Fruit fly (Drosophila melanogaster): ENCODE data around the gene CG13046.

Gene CG13046

DNA sequence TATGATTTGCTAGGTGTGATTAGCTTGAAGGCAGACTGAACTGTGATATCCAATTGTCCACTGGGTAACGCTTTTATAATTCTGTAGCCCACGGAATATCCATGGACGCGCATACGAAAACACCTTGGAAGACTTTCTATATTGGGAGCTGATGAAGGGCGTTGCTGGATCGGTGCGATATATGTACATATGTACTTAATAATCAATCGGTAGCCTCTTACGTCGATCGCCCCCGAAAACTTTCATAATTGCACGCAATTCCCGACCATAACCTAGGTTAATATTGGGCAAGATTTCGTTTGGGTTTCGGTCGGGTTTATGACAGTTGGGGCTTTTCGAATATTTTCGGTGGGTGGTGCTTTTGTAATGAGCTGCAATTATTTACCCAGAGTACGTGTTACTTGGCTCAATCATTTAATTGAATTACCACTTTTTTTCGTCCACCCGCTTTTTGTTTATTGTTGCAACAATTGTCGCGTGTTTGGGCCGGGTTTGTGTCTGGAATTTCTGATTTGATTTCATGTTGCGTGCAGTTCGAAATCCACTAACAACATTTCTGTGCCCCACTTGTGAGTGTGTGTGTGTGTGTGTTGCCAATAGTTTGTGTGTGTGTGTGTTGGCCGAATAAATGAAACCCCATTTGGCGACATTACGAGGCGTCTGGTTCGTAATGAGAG is 6.2 kb downstream of the CG13046 start, which contains the start of gene CG13049:
Gene CG13049, minus strand, starts transcription at position 51 of the 677 bp plus-strand sequence.
- TF ChIP-seq cnc (optimal IDR thresholded peaks at IDR 0.05) (no peak), toe (GFP tag; optimal IDR thresholded peaks at IDR 0.05) (no peak), kay (GFP tag; ENCODE audit: borderline replicate concordance) (no peak), bab1 (GFP tag; optimal IDR thresholded peaks at IDR 0.05) (no peak), CG7045 (GFP tag; optimal IDR thresholded peaks at IDR 0.05) (no peak), Mnt (GFP tag; optimal IDR thresholded peaks at IDR 0.05) (no peak), CG5204 (GFP tag; optimal IDR thresholded peaks at IDR 0.05) (no peak), ovo (GFP tag; optimal IDR thresholded peaks at IDR 0.05) (no peak), cic (GFP tag; optimal IDR thresholded peaks at IDR 0.05) (no peak), Crg-1 (GFP tag; optimal IDR thresholded peaks at IDR 0.05) (no peak), pad (GFP tag; optimal IDR thresholded peaks at IDR 0.05) (no peak), CG11617 (GFP tag; optimal IDR thresholded peaks at IDR 0.05) (no peak), Clk (GFP tag; optimal IDR thresholded peaks at IDR 0.05) (no peak)

DNA sequence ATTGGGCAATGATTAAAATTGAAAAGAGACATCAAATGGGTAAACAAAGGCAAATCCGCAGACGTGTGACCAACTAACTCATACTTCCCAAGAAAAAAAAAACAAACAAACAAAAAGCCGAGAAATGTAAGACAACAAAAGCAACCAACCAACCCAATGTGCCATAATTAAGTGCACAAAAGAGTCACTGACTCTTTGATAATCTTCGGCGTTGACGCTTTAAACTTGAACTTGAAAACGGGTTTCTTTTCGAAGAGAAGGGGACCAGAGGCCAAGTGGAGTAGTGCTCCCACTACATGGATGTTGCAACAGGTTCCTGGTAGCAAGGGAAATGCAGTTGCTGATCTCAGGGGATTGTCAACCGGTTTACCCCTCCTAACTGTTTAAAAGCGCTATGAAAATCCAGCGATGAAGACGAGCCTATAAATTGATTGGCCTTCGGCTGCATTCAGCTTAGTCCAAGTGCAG is 8.2 kb downstream of the CG13046 start, which contains the start of gene CG13064:
Gene CG13064, plus strand, starts transcription at position 418 of the 468 bp plus-strand sequence.
- TF ChIP-seq bab1 (GFP tag; optimal IDR thresholded peaks at IDR 0.05) (no peak), CG14711 (tag; optimal IDR thresholded peaks at IDR 0.05) (no peak), Crg-1 (GFP tag; optimal IDR thresholded peaks at IDR 0.05) (no peak), kay (GFP tag; ENCODE audit: borderline replicate concordance) (no peak), CG1620 (GFP tag; optimal IDR thresholded peaks at IDR 0.05) (no peak), cnc (optimal IDR thresholded peaks at IDR 0.05) (no peak), Mnt (GFP tag; optimal IDR thresholded peaks at IDR 0.05) (no peak), pad (GFP tag; optimal IDR thresholded peaks at IDR 0.05) (no peak), CG12768 (GFP tag; optimal IDR thresholded peaks at IDR 0.05) (no peak), tj (GFP tag; optimal IDR thresholded peaks at IDR 0.05) (no peak)

DNA sequence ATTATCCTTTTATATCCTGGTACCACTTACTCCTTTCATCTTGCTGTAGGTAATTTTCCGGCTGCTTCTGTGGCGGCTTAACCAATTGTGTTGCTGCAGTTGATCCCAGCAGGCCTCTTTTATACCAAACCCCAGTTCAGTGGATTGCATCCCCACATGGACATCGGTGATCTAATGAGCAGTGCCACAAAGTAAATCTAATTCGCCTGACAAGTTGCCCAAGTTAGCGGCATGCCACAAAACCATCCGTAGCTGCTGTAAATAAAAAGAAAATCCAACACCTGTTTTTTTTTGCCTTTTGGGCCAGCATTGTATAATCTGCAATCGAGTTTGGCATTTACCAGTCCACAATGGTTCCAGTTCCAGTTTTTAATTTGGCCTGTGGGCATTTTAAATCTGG is 9.1 kb downstream of the CG13046 start, which contains the start of gene CG13050:
Gene CG13050, minus strand, starts transcription at position 101 of the 400 bp plus-strand sequence.
- TF ChIP-seq Crg-1 (GFP tag; optimal IDR thresholded peaks at IDR 0.05): no peak

DNA sequence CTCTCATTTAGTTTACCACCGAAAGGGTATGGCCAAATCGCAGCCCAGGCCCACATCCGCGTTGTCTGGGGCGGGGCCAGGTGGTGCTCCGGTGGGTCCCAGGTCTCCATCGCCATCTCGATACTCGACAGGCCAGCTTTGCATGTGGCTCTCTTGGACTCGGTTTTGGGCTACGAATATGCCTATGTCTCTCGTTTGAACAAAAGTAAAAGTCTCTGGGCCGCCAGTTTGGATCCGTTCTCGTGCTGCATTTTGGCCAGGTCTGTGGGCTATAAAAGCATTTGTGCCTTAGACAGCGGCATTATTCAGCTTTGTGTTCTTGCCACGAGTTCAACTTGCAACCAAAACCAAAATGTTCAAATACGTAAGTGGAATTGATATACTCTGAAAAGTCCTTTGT is 11.1 kb downstream of the CG13046 start, which contains the start of gene CG13065:
Gene CG13065, plus strand, starts transcription at position 301 of the 400 bp plus-strand sequence.
- TF ChIP-seq CG33017 (tag; optimal IDR thresholded peaks at IDR 0.05) (no peak), CG7101 (tag; optimal IDR thresholded peaks at IDR 0.05) (no peak), pad (GFP tag; optimal IDR thresholded peaks at IDR 0.05) (no peak), Hr96 (GFP tag; optimal IDR thresholded peaks at IDR 0.05) (no peak), CG5204 (GFP tag; optimal IDR thresholded peaks at IDR 0.05) (no peak), bab1 (GFP tag; optimal IDR thresholded peaks at IDR 0.05) (no peak), toe (GFP tag; optimal IDR thresholded peaks at IDR 0.05) (no peak), kay (GFP tag; ENCODE audit: borderline replicate concordance) (no peak), CG1620 (GFP tag; optimal IDR thresholded peaks at IDR 0.05) (no peak), Mnt (GFP tag; optimal IDR thresholded peaks at IDR 0.05) (no peak)

DNA sequence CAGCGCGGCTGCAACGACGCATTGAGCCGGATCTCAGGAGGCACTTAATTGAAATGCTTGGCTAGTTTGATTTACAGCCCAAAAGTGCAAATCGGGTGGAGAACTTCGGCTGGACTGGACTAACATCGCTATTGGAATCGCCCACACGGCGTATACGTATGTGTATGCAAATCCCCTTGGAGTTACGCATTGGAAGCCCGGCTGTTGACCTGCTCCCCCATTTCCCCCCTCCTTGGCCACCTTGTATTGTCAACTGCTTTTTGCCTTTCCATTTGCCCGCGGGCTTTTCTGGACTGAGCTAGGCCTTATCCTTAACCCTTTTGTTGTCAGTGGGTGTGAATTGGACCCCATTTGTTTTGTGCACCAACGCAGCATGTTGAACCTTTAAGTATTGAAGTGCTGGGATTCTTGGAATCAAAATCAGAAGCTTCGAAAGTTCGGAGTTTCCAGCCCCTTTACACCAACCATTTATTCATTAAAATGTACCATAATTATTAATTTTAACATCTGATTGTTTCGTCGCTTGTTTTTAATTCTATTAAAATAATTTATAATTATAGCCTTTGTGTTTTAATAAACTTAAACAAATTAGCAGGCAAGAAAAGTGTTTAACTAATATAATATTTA is 12.7 kb downstream of the CG13046 start:
- TF ChIP-seq CG7045 (GFP tag; optimal IDR thresholded peaks at IDR 0.05): no peak
- no peak for TF ChIP-seq CG12768 (GFP tag; optimal IDR thresholded peaks at IDR 0.05)
- no peak for TF ChIP-seq CG7101 (tag; optimal IDR thresholded peaks at IDR 0.05)

DNA sequence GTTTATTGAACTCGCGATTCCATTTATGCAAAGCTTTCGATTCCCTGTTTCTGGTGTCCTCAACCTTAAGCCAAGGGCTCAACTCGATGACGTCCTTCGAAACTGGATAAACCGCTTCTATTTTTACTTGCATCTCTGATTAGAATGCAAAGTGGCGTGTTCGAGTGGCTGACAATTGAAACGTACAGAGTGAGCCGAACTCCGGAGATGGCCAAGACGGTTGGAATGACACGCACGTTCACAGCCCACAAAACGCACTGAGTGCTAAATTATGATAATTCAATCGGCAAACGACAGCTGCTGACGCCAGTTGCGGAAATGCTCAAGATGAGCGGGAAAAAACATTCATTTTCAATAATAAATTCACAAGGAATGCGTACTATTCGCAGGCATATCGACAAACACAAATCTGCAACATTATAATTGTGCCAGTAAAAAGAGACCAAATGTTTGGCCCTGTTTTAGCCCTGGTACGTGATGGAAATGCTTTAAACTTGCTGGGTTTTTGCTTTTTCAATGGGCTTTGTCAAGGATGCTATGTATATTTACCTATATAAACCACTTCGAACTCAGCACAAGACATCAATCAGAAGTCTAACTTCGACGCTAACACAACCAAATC is 15.8 kb downstream of the CG13046 start, which contains the start of gene CG13066:
Gene CG13066, plus strand, starts transcription at position 572 of the 622 bp plus-strand sequence.
- no peak for TF ChIP-seq kay (GFP tag; ENCODE audit: borderline replicate concordance)
- no peak for TF ChIP-seq CG5204 (GFP tag; optimal IDR thresholded peaks at IDR 0.05)
- TF ChIP-seq toe (GFP tag; optimal IDR thresholded peaks at IDR 0.05): no peak
- TF ChIP-seq pad (GFP tag; optimal IDR thresholded peaks at IDR 0.05): no peak
- TF ChIP-seq Clk (GFP tag; optimal IDR thresholded peaks at IDR 0.05): no peak
- TF ChIP-seq Crg-1 (GFP tag; optimal IDR thresholded peaks at IDR 0.05): no peak
- TF ChIP-seq CG7045 (GFP tag; optimal IDR thresholded peaks at IDR 0.05): no peak
- no peak for TF ChIP-seq Hr96 (GFP tag; optimal IDR thresholded peaks at IDR 0.05)
- TF ChIP-seq CG14711 (tag; optimal IDR thresholded peaks at IDR 0.05): no peak
- no peak for TF ChIP-seq ovo (GFP tag; optimal IDR thresholded peaks at IDR 0.05)
- no peak for TF ChIP-seq CG12768 (GFP tag; optimal IDR thresholded peaks at IDR 0.05)
- no peak for TF ChIP-seq CG11617 (GFP tag; optimal IDR thresholded peaks at IDR 0.05)
- TF ChIP-seq bab1 (GFP tag; optimal IDR thresholded peaks at IDR 0.05): no peak
- no peak for TF ChIP-seq cic (GFP tag; optimal IDR thresholded peaks at IDR 0.05)

All from whole organism, adult.